Worm (Caenorhabditis elegans) whole organism, L1 larva: ENCODE data around the gene lec-12.
A peak's percentile ranks its signal among the peaks of the same experiment; 100 is the strongest.

Experiments
- aha-1 ChIP-seq: fragments of 150-350 bp; optimal IDR thresholded peaks from 2 replicates; lab custom pipeline; 2014; ENCODE audit warnings: missing biosample characterization, missing genetic modification characterization
- lin-13 ChIP-seq: fragments of 150-350 bp; optimal IDR thresholded peaks from 2 replicates; lab custom pipeline; 2014; ENCODE audit warnings: missing biosample characterization, missing genetic modification reagents, missing genetic modification characterization

DNA sequence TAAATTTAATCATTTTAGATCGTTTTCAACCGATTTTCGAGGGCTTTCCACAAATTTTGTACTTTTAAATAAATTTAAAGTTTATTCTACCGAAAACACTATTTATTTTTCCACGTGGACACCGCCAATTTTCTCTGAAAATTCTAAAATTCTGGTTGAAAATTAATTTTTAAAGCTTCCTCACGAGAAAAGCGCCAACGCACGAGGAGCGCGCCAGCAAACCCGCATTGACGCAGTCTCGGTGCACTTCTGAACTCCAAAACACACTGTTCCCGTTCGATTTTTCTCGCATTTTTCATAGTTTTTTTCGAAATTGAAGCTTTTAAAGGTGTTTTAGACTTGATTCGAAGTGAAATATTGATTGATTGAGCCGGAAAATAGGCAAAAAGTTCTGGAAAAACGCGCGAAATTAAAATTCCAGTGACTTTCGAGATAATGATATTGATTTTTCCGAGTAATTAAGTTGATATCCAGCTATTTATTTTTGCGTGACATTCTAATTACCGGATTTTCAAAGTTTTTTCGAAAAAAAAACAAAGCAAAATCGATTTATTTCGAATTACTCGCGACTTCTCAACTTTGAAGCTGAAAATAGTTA lies 27.2 kb upstream of the lec-12 start, which contains the start of gene cul-3:
- TF ChIP-seq aha-1 (tag; lab: Kevin White, UChicago) (no peak), lin-13 (GFP tag; lab: Kevin White, UChicago) (peak; percentile 46)
